Worm (Caenorhabditis elegans): ENCODE data around the gene rabn-5.

rabn-5 gene

ce11 chrIII:5882284-5882683 lies 17.9 kb downstream of the rabn-5 start:
- TF ChIP-seq dao-5 (tag; optimal IDR thresholded peaks at IDR 0.05) (no peak), him-1 (tag; optimal IDR thresholded peaks at IDR 0.05) (no peak), W03F9.2 (tag; optimal IDR thresholded peaks at IDR 0.05) (no peak)

- TF ChIP-seq dao-5 (tag; optimal IDR thresholded peaks at IDR 0.05) (no peak), him-1 (tag; optimal IDR thresholded peaks at IDR 0.05) (no peak), W03F9.2 (tag; optimal IDR thresholded peaks at IDR 0.05) (no peak)
These were observed 18.5 kb downstream of the rabn-5 start, which contains the start of gene F01F1.14 for ce11 chrIII:5882823-5883222. F01F1.14 (minus strand) TSS chrIII:5882923.

ce11 chrIII:5883517-5883916 lies 19.2 kb downstream of the rabn-5 start:
- TF ChIP-seq dao-5 (tag; optimal IDR thresholded peaks at IDR 0.05) (no peak), W03F9.2 (tag; optimal IDR thresholded peaks at IDR 0.05) (no peak), him-1 (tag; optimal IDR thresholded peaks at IDR 0.05) (no peak)

ce11 chrIII:5884007-5884406 lies 19.7 kb downstream of the rabn-5 start, which contains the start of gene C28H8.5:
C28H8.5 (plus strand) TSS chrIII:5884307.
- TF ChIP-seq him-1 (tag; optimal IDR thresholded peaks at IDR 0.05), result no peak
- TF ChIP-seq dao-5 (tag; optimal IDR thresholded peaks at IDR 0.05), result no peak
- no peak for TF ChIP-seq W03F9.2 (tag; optimal IDR thresholded peaks at IDR 0.05)

ce11 chrIII:5884459-5884858 lies 20.1 kb downstream of the rabn-5 start:
- no peak for TF ChIP-seq him-1 (tag; optimal IDR thresholded peaks at IDR 0.05)
- TF ChIP-seq W03F9.2 (tag; optimal IDR thresholded peaks at IDR 0.05), result no peak
- TF ChIP-seq dao-5 (tag; optimal IDR thresholded peaks at IDR 0.05), result no peak

ce11 chrIII:5886893-5887292 lies 22.5 kb downstream of the rabn-5 start, which contains the start of gene C28H8.7:
C28H8.7 (minus strand) TSS chrIII:5886993.
- TF ChIP-seq him-1 (tag; optimal IDR thresholded peaks at IDR 0.05) (no peak), W03F9.2 (tag; optimal IDR thresholded peaks at IDR 0.05) (no peak), dao-5 (tag; optimal IDR thresholded peaks at IDR 0.05) (no peak)

- TF ChIP-seq him-1 (tag; optimal IDR thresholded peaks at IDR 0.05) (no peak), W03F9.2 (tag; optimal IDR thresholded peaks at IDR 0.05) (no peak), dao-5 (tag; optimal IDR thresholded peaks at IDR 0.05) (no peak)
These were observed 24.3 kb downstream of the rabn-5 start, which contains the start of gene C28H8.8 for ce11 chrIII:5888675-5889074. C28H8.8 (minus strand) TSS chrIII:5888775.

- TF ChIP-seq W03F9.2 (tag; optimal IDR thresholded peaks at IDR 0.05) (no peak), dao-5 (tag; optimal IDR thresholded peaks at IDR 0.05) (no peak), him-1 (tag; optimal IDR thresholded peaks at IDR 0.05) (no peak)
These were observed 28.6 kb downstream of the rabn-5 start for ce11 chrIII:5892909-5893308.

- TF ChIP-seq him-1 (tag; optimal IDR thresholded peaks at IDR 0.05) (no peak), W03F9.2 (tag; optimal IDR thresholded peaks at IDR 0.05) (no peak), dao-5 (tag; optimal IDR thresholded peaks at IDR 0.05) (no peak)
These were observed 31.6 kb downstream of the rabn-5 start, which contains the start of gene pxl-1 for ce11 chrIII:5895913-5896312. pxl-1 (minus strand) TSS chrIII:5896013.

ce11 chrIII:5897468-5897867 lies 33.1 kb downstream of the rabn-5 start:
- TF ChIP-seq dao-5 (tag; optimal IDR thresholded peaks at IDR 0.05) (no peak), him-1 (tag; optimal IDR thresholded peaks at IDR 0.05) (no peak), W03F9.2 (tag; optimal IDR thresholded peaks at IDR 0.05) (no peak)

ce11 chrIII:5898631-5899030 lies 34.3 kb downstream of the rabn-5 start:
- TF ChIP-seq him-1 (tag; optimal IDR thresholded peaks at IDR 0.05) (no peak), dao-5 (tag; optimal IDR thresholded peaks at IDR 0.05) (no peak), W03F9.2 (tag; optimal IDR thresholded peaks at IDR 0.05) (no peak)

ce11 chrIII:5900709-5901108 lies 36.4 kb downstream of the rabn-5 start:
- no peak for TF ChIP-seq him-1 (tag; optimal IDR thresholded peaks at IDR 0.05)
- no peak for TF ChIP-seq dao-5 (tag; optimal IDR thresholded peaks at IDR 0.05)
- no peak for TF ChIP-seq W03F9.2 (tag; optimal IDR thresholded peaks at IDR 0.05)

- TF ChIP-seq W03F9.2 (tag; optimal IDR thresholded peaks at IDR 0.05) (no peak), dao-5 (tag; optimal IDR thresholded peaks at IDR 0.05) (no peak), him-1 (tag; optimal IDR thresholded peaks at IDR 0.05) (no peak)
These were observed 38.2 kb downstream of the rabn-5 start for ce11 chrIII:5902558-5902957.

ce11 chrIII:5906059-5906458 lies 41.7 kb downstream of the rabn-5 start, which contains the start of gene dpff-1:
dpff-1 (minus strand) TSS chrIII:5906346.
- TF ChIP-seq W03F9.2 (tag; optimal IDR thresholded peaks at IDR 0.05), result no peak
- TF ChIP-seq him-1 (tag; optimal IDR thresholded peaks at IDR 0.05), result no peak
- no peak for TF ChIP-seq dao-5 (tag; optimal IDR thresholded peaks at IDR 0.05)

- TF ChIP-seq him-1 (tag; optimal IDR thresholded peaks at IDR 0.05), result no peak
- TF ChIP-seq dao-5 (tag; optimal IDR thresholded peaks at IDR 0.05), result no peak
- no peak for TF ChIP-seq W03F9.2 (tag; optimal IDR thresholded peaks at IDR 0.05)
These were observed 42.4 kb downstream of the rabn-5 start, which contains the start of gene erd-2.2 for ce11 chrIII:5906749-5907148. erd-2.2 (plus strand) TSS chrIII:5907049.

Data from whole organism, L4/young adult.